Fruit fly (Drosophila melanogaster) ovary, adult (tissue): Measurements from ENCODE around the gene TwdlC.

Experiments used
- CG17801 ChIP-seq: fragments of 200-800 bp; optimal IDR thresholded peaks from 2 replicates; lab custom pipeline; 2019; ENCODE audit warnings: missing biosample characterization, mild to moderate bottlenecking, missing genetic modification characterization, moderate library complexity; ENCODE audit not compliant: partially characterized antibody

TwdlC gene

dm6 chr3R:26996642-26997041 is 2.0 kb downstream of the TwdlC start, which contains the start of gene RYa-R:
Gene RYa-R (plus strand): TSS chr3R:26996980.
- no peak for TF ChIP-seq CG17801 (GFP tag; lab: Kevin White, UChicago)

dm6 chr3R:26999452-26999851 is 4.8 kb downstream of the TwdlC start, which contains the start of gene CG31077:
Gene CG31077 (plus strand): TSS chr3R:26999752.
- TF ChIP-seq CG17801 (GFP tag; lab: Kevin White, UChicago) = no peak

dm6 chr3R:27002787-27003186 is 8.2 kb downstream of the TwdlC start:
- no peak for TF ChIP-seq CG17801 (GFP tag; lab: Kevin White, UChicago)

- TF ChIP-seq CG17801 (GFP tag; lab: Kevin White, UChicago) = no peak
Measured at dm6 chr3R:27005338-27005737, 10.7 kb downstream of the TwdlC start, which contains the start of gene CG6296. Gene CG6296 (minus strand): TSS chr3R:27005469.

dm6 chr3R:27007022-27007421 is 12.4 kb downstream of the TwdlC start, which contains the start of gene CG6295:
Gene CG6295 (minus strand): TSS chr3R:27007055.
- no peak for TF ChIP-seq CG17801 (GFP tag; lab: Kevin White, UChicago)

dm6 chr3R:27018187-27018586 is 23.6 kb downstream of the TwdlC start, which contains the start of gene CG17192:
Gene CG17192 (minus strand): TSS chr3R:27018287.
- TF ChIP-seq CG17801 (GFP tag; lab: Kevin White, UChicago) = no peak

- TF ChIP-seq CG17801 (GFP tag; lab: Kevin White, UChicago) = no peak
Measured at dm6 chr3R:27019701-27020172, 25.1 kb downstream of the TwdlC start, which contains the start of gene CG17191. Gene CG17191 (minus strand): TSS chr3R:27019751.

- no peak for TF ChIP-seq CG17801 (GFP tag; lab: Kevin White, UChicago)
Measured at dm6 chr3R:27021278-27021677, 26.6 kb downstream of the TwdlC start, which contains the start of gene CG6283. Gene CG6283 (minus strand): TSS chr3R:27021378.

dm6 chr3R:27023117-27023516 is 28.5 kb downstream of the TwdlC start, which contains the start of gene CG6277:
Gene CG6277 (minus strand): TSS chr3R:27023217.
- no peak for TF ChIP-seq CG17801 (GFP tag; lab: Kevin White, UChicago)

- no peak for TF ChIP-seq CG17801 (GFP tag; lab: Kevin White, UChicago)
Measured at dm6 chr3R:27026009-27026408, 31.4 kb downstream of the TwdlC start, which contains the start of gene CG6271. Gene CG6271 (minus strand): TSS chr3R:27026109.

- TF ChIP-seq CG17801 (GFP tag; lab: Kevin White, UChicago) = no peak
Measured at dm6 chr3R:27033935-27034334, 39.3 kb downstream of the TwdlC start.

dm6 chr3R:27040044-27040443 is 45.4 kb downstream of the TwdlC start:
- TF ChIP-seq CG17801 (GFP tag; lab: Kevin White, UChicago) = no peak
